Worm (Caenorhabditis elegans) whole organism, late embryonic: ENCODE results near the gene twk-18.

Experiments used
- C08G9.2 ChIP-seq: sonication (generic microtip); optimal IDR thresholded peaks from 2 replicates; lab custom pipeline; 2016; ENCODE audit warnings: mild to moderate bottlenecking, missing genetic modification characterization, moderate library complexity, missing compliant biosample characterization
- C38D4.7 ChIP-seq: fragments of 200-800 bp; sonication (Bioruptor generic); optimal IDR thresholded peaks from 2 replicates; lab custom pipeline; 2018; ENCODE audit warnings: mild to moderate bottlenecking, missing genetic modification characterization, moderate library complexity, missing compliant biosample characterization
- F13H6.1 ChIP-seq: sonication (generic microtip); optimal IDR thresholded peaks from 2 replicates; lab custom pipeline; 2016; ENCODE audit warnings: missing genetic modification characterization, missing compliant biosample characterization
- K02D7.2 ChIP-seq: sonication (generic microtip); optimal IDR thresholded peaks from 2 replicates; lab custom pipeline; 2017; ENCODE audit warnings: mild to moderate bottlenecking, missing genetic modification characterization, missing compliant biosample characterization
- K09A11.1 ChIP-seq: sonication (generic microtip); optimal IDR thresholded peaks from 2 replicates; lab custom pipeline; 2017; ENCODE audit warnings: antibody characterized with exemption, mild to moderate bottlenecking, missing genetic modification characterization, missing compliant biosample characterization; ENCODE audit not compliant: insufficient read depth
- ama-1 ChIP-seq: fragments of 150-350 bp; optimal IDR thresholded peaks from 2 replicates; lab custom pipeline; 2014
- ceh-18 ChIP-seq: sonication (generic microtip); optimal IDR thresholded peaks from 2 replicates; lab custom pipeline; 2016; ENCODE audit warnings: missing genetic modification characterization, missing compliant biosample characterization
- ceh-2 ChIP-seq: sonication (generic microtip); optimal IDR thresholded peaks from 2 replicates; lab custom pipeline; 2016; ENCODE audit warnings: missing genotype, missing genetic modification characterization, missing compliant biosample characterization
- ceh-31 ChIP-seq: sonication (generic microtip); optimal IDR thresholded peaks from 2 replicates; lab custom pipeline; 2016; ENCODE audit warnings: missing genetic modification characterization, missing compliant biosample characterization
- ceh-34 ChIP-seq: sonication (generic microtip); optimal IDR thresholded peaks from 2 replicates; lab custom pipeline; 2016; ENCODE audit warnings: mild to moderate bottlenecking, missing genetic modification characterization, missing compliant biosample characterization
- ceh-45 ChIP-seq: fragments of 200-800 bp; sonication (Bioruptor generic); IDR thresholded peaks from 2 replicates; pipeline ENCODE4 v1.3.6; 2022; ENCODE audit warnings: missing genetic modification reagents, missing genetic modification characterization, missing compliant biosample characterization
- ceh-48 ChIP-seq: sonication (generic microtip); optimal IDR thresholded peaks from 2 replicates; lab custom pipeline; 2016; ENCODE audit warnings: missing genetic modification characterization, inconsistent platforms, missing compliant biosample characterization
- ceh-6 ChIP-seq: fragments of 200-800 bp; sonication (Bioruptor generic); optimal IDR thresholded peaks from 2 replicates; lab custom pipeline; 2018; ENCODE audit warnings: mild to moderate bottlenecking, missing genetic modification characterization, missing compliant biosample characterization
- elt-2 ChIP-seq: sonication (generic microtip); optimal IDR thresholded peaks from 2 replicates; lab custom pipeline; 2016; ENCODE audit warnings: missing genetic modification reagents, missing genetic modification characterization, missing compliant biosample characterization
- elt-4 ChIP-seq: sonication (generic microtip); optimal IDR thresholded peaks from 2 replicates; lab custom pipeline; 2016; ENCODE audit warnings: missing genetic modification characterization, missing compliant biosample characterization
- eyg-1 ChIP-seq: sonication (generic microtip); optimal IDR thresholded peaks from 2 replicates; lab custom pipeline; 2016; ENCODE audit warnings: missing genotype, missing genetic modification characterization, missing compliant biosample characterization
- fkh-6 ChIP-seq: sonication (generic microtip); optimal IDR thresholded peaks from 2 replicates; lab custom pipeline; 2016; ENCODE audit warnings: missing genetic modification characterization, missing compliant biosample characterization
- hlh-13 ChIP-seq: fragments of 200-800 bp; sonication (Bioruptor generic); optimal IDR thresholded peaks from 2 replicates; lab custom pipeline; 2018; ENCODE audit warnings: mild to moderate bottlenecking, missing genetic modification characterization, missing compliant biosample characterization
- hlh-15 ChIP-seq: sonication (generic microtip); optimal IDR thresholded peaks from 2 replicates; lab custom pipeline; 2016; ENCODE audit warnings: missing genetic modification characterization, missing compliant biosample characterization
- hlh-30 ChIP-seq: sonication (generic microtip); optimal IDR thresholded peaks from 2 replicates; lab custom pipeline; 2017; ENCODE audit warnings: antibody characterized with exemption, missing genetic modification characterization, missing compliant biosample characterization; ENCODE audit not compliant: insufficient read depth
- hlh-6 ChIP-seq: sonication (generic microtip); optimal IDR thresholded peaks from 2 replicates; lab custom pipeline; 2016; ENCODE audit warnings: missing genotype, missing genetic modification characterization, missing compliant biosample characterization
- hlh-8 ChIP-seq: sonication (generic microtip); optimal IDR thresholded peaks from 2 replicates; lab custom pipeline; 2016; ENCODE audit warnings: missing genotype, missing genetic modification characterization, missing compliant biosample characterization
- lim-6 ChIP-seq: sonication (generic microtip); optimal IDR thresholded peaks from 2 replicates; lab custom pipeline; 2016; ENCODE audit warnings: missing genetic modification characterization, missing compliant biosample characterization
- madf-2 ChIP-seq: sonication (generic microtip); optimal IDR thresholded peaks from 2 replicates; lab custom pipeline; 2017; ENCODE audit warnings: missing genetic modification characterization, missing compliant biosample characterization
- nfya-1 ChIP-seq: sonication (generic microtip); optimal IDR thresholded peaks from 2 replicates; lab custom pipeline; 2017; ENCODE audit warnings: missing genetic modification characterization, mild to moderate bottlenecking, missing compliant biosample characterization, antibody characterized with exemption, moderate library complexity
- odd-2 ChIP-seq: sonication (generic microtip); optimal IDR thresholded peaks from 2 replicates; lab custom pipeline; 2017; ENCODE audit warnings: antibody characterized with exemption, mild to moderate bottlenecking, missing genetic modification characterization, missing compliant biosample characterization
- pag-3 ChIP-seq: sonication (generic microtip); optimal IDR thresholded peaks from 2 replicates; lab custom pipeline; 2016; ENCODE audit warnings: missing compliant biosample characterization, missing genetic modification characterization, borderline replicate concordance
- pax-1 ChIP-seq: fragments of 150-350 bp; optimal IDR thresholded peaks from 2 replicates; lab custom pipeline; 2014; ENCODE audit warnings: missing biosample characterization, missing genetic modification characterization
- pqm-1 ChIP-seq: sonication (generic microtip); optimal IDR thresholded peaks from 2 replicates; lab custom pipeline; 2016; ENCODE audit warnings: missing genetic modification characterization, missing compliant biosample characterization
- ref-2 ChIP-seq: sonication (generic microtip); optimal IDR thresholded peaks from 2 replicates; lab custom pipeline; 2016; ENCODE audit warnings: missing genetic modification characterization, missing compliant biosample characterization
- sox-2 ChIP-seq: fragments of 200-800 bp; sonication (Bioruptor generic); IDR thresholded peaks from 2 replicates; pipeline ENCODE4 v1.3.6; 2022; ENCODE audit warnings: missing genetic modification reagents, missing genetic modification characterization, missing compliant biosample characterization
- sox-4 ChIP-seq: sonication (generic microtip); optimal IDR thresholded peaks from 2 replicates; lab custom pipeline; 2017; ENCODE audit warnings: mild to moderate bottlenecking, missing genetic modification characterization, inconsistent platforms, missing compliant biosample characterization
- syd-9 ChIP-seq: sonication (generic microtip); optimal IDR thresholded peaks from 2 replicates; lab custom pipeline; 2016; ENCODE audit warnings: mild to moderate bottlenecking, missing genetic modification characterization, moderate library complexity, missing compliant biosample characterization
- tbx-2 ChIP-seq: sonication (generic microtip); optimal IDR thresholded peaks from 2 replicates; lab custom pipeline; 2016; ENCODE audit warnings: missing genetic modification characterization, missing compliant biosample characterization
- ttx-3 ChIP-seq: sonication (generic microtip); optimal IDR thresholded peaks from 2 replicates; lab custom pipeline; 2016; ENCODE audit warnings: missing genetic modification reagents, missing genetic modification characterization, missing compliant biosample characterization
- unc-3 ChIP-seq, 2 experiments: fragments of 200-800 bp in 1 of 2; sonication (Bioruptor generic) in 1 of 2; sonication (generic microtip) in 1 of 2; conservative IDR thresholded peaks in 1 of 2; optimal IDR thresholded peaks in 1 of 2; 2 replicates each; pipeline versions ENCODE4 v1.3.6 to Lab custom; 2016 to 2022; ENCODE audit warnings: missing compliant biosample characterization in 2 of 2, missing genetic modification characterization in 2 of 2, missing genetic modification reagents in 1 of 2
- unc-42 ChIP-seq: sonication (generic microtip); optimal IDR thresholded peaks from 2 replicates; lab custom pipeline; 2016; ENCODE audit warnings: missing genotype, missing genetic modification characterization, missing compliant biosample characterization
- unc-86 ChIP-seq: sonication (generic microtip); optimal IDR thresholded peaks from 2 replicates; lab custom pipeline; 2016; ENCODE audit warnings: missing genetic modification characterization, missing compliant biosample characterization
- zip-5 ChIP-seq: sonication (generic microtip); optimal IDR thresholded peaks from 2 replicates; lab custom pipeline; 2016; ENCODE audit warnings: missing genetic modification characterization, missing compliant biosample characterization

Gene twk-18

DNA sequence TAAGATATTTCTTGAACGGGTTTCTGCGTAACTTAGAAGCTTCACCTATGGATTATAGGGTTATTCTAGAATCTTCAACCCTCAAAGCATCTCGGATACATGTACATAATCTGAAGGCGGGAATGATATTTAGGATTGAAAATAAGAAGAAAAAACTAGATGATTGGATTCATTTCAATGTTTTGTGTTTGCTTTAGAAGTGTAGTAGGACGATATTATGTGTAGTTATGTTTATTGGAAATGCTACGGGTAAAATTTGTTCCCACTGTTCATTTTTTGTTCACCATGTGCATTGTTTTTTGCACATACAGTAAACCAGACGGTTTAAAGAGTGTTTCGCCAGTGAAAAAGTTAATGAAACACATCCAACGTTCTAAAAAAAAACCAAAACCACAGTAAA, 23.5 kb downstream of the twk-18 start:
- TF ChIP-seq hlh-8, result no peak
- TF ChIP-seq ceh-31, result no peak
- TF ChIP-seq ama-1 (lab: Kevin White, UChicago), result no peak
- TF ChIP-seq tbx-2 (tag; lab: Kevin White, UChicago), result no peak
- no peak for TF ChIP-seq sox-2 (GFP tag; lab: Robert Waterston, UW)
- no peak for TF ChIP-seq syd-9 (tag; lab: Kevin White, UChicago)
- no peak for TF ChIP-seq ceh-6 (GFP tag; lab: Kevin White, UChicago)
- no peak for TF ChIP-seq unc-42
- TF ChIP-seq elt-2 (tag; lab: Kevin White, UChicago), result no peak
- no peak for TF ChIP-seq elt-4 (tag; lab: Kevin White, UChicago)
- TF ChIP-seq ceh-2 (tag; lab: Kevin White, UChicago), result no peak
- TF ChIP-seq F13H6.1 (tag; lab: Kevin White, UChicago), result no peak
- TF ChIP-seq K09A11.1 (tag; lab: Kevin White, UChicago), result no peak

DNA sequence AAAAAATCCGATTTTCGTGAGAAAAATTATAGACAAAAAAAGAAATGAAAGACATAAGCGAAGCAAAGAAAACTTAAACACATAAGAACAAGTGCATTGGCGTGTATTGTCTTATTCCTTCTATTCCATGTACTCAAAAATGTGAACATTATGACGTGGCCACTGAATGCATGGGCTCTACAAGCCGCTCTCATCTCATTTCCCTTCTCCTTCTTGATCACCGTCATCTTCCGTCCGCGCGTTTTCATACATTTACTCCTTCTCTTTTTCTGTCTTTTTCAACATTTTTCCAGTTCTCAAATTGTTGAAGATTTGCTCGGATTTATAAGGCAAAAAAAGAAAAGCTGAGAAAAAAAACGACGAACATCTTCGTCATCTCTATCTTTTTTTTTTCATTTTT, 26.5 kb downstream of the twk-18 start:
- TF ChIP-seq ceh-45 (GFP tag; lab: Robert Waterston, UW) (no peak), unc-3 (GFP tag; conservative IDR thresholded peaks at IDR 0.05; lab: Robert Waterston, UW) (no peak), unc-3 (tag; optimal IDR thresholded peaks at IDR 0.05; lab: Kevin White, UChicago) (no peak), ttx-3 (tag; lab: Kevin White, UChicago) (no peak), unc-86 (tag; lab: Kevin White, UChicago) (no peak), K09A11.1 (tag; lab: Kevin White, UChicago) (no peak), C08G9.2 (tag; lab: Kevin White, UChicago) (no peak), nfya-1 (tag; lab: Kevin White, UChicago) (no peak), fkh-6 (no peak), elt-4 (tag; lab: Kevin White, UChicago) (no peak), C38D4.7 (GFP tag; lab: Kevin White, UChicago) (no peak), K02D7.2 (tag; lab: Kevin White, UChicago) (no peak), ceh-34 (tag; lab: Kevin White, UChicago) (no peak), ceh-48 (tag; lab: Kevin White, UChicago) (no peak), F13H6.1 (tag; lab: Kevin White, UChicago) (no peak), hlh-13 (GFP tag; lab: Kevin White, UChicago) (no peak), pqm-1 (tag; lab: Kevin White, UChicago) (no peak), pag-3 (no peak)
- TF ChIP-seq, all 69 proteins: peak for 0

DNA sequence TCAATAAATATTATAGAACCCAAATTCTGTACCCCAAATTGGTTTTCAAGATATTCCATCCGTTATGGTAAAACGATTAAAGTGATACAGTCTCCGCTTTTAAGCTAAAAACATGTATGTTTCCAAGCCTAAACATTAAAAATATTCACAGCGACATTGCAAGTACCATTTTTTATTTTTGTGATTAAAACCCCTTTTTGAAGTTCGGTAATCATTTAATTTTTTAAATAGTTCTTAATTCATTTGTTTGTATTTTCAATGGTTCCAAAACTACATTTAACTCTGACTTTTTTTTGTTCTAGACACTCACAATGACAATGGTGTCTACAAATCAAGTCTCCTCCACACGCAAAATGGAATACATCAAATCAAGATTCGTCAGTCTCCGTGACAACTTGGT, 27.5 kb downstream of the twk-18 start, which contains the start of gene T25B6.4:
Gene T25B6.4, plus strand, starts transcription at position 301 of the 400 bp plus-strand sequence.
- TF ChIP-seq odd-2 (tag; lab: Kevin White, UChicago) (no peak), sox-2 (GFP tag; lab: Robert Waterston, UW) (no peak), ceh-18 (no peak), unc-3 (GFP tag; conservative IDR thresholded peaks at IDR 0.05; lab: Robert Waterston, UW) (no peak), unc-3 (tag; optimal IDR thresholded peaks at IDR 0.05; lab: Kevin White, UChicago) (no peak), hlh-30 (no peak), madf-2 (tag; lab: Kevin White, UChicago) (no peak), pag-3 (no peak), zip-5 (tag; lab: Kevin White, UChicago) (no peak)

DNA sequence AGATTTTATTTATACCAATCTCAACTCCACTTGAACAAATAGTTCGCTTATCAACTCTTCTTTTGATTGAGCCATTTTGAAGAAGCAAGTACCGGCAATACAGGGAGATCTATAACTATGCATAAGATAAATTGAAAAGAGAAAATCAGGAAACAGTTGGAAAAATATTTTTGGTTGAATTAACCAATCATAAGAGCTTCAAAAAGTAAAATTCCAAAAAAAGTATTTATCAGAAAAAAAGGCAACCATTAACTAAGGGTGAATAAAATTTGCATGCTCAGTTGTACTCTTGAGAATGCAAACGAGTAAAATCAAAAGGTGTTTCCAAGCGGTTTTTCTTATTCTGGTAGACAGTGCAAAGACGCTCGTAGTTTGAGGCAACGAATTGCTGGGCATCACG, 33.7 kb downstream of the twk-18 start, which contains the start of gene T25B6.5:
Gene T25B6.5, minus strand, starts transcription at position 101 of the 400 bp plus-strand sequence.
- no peak for TF ChIP-seq hlh-6 (tag; lab: Kevin White, UChicago)

DNA sequence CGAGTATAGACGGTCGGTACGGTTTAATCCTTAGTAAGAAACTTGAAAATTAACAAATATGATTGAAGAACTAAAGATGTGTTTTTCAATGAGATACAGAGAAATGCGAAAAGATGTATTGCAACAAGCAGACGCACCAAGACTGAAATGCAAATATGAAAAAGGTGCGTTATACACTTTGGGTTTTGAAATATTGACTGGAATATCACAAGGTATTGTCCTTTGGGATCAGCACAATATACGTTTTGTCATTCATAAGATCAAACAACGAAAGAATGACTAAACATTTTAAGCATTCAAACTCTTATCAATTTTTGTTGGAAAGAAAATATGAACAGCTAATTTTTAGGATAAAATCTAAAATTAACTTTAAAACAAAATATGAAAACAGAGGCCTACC, 34.9 kb downstream of the twk-18 start, which contains the start of gene T25B6.6:
Gene T25B6.6, minus strand, starts transcription at position 101 of the 400 bp plus-strand sequence.
- no peak for TF ChIP-seq pag-3
- TF ChIP-seq C08G9.2 (tag; lab: Kevin White, UChicago), result no peak
- TF ChIP-seq pax-1 (tag; lab: Kevin White, UChicago), result no peak
- TF ChIP-seq eyg-1 (tag; lab: Kevin White, UChicago), result no peak
- no peak for TF ChIP-seq unc-42
- no peak for TF ChIP-seq ref-2
- no peak for TF ChIP-seq hlh-30
- no peak for TF ChIP-seq sox-4 (tag; lab: Kevin White, UChicago)
- no peak for TF ChIP-seq hlh-13 (GFP tag; lab: Kevin White, UChicago)
- no peak for TF ChIP-seq F13H6.1 (tag; lab: Kevin White, UChicago)
- no peak for TF ChIP-seq lim-6 (tag; lab: Kevin White, UChicago)
- no peak for TF ChIP-seq ttx-3 (tag; lab: Kevin White, UChicago)
- no peak for TF ChIP-seq hlh-15 (tag; lab: Kevin White, UChicago)
- TF ChIP-seq ceh-48 (tag; lab: Kevin White, UChicago), result no peak
